Worm (Caenorhabditis elegans) whole organism, early embryonic: ENCODE results near the gene efl-3.

Experiments
- B0310.2 ChIP-seq: sonication (generic microtip); optimal IDR thresholded peaks from 2 replicates; lab custom pipeline; 2016; ENCODE audit warnings: mild to moderate bottlenecking, missing genetic modification characterization, missing compliant biosample characterization
- ets-7 ChIP-seq: sonication (generic microtip); optimal IDR thresholded peaks from 2 replicates; lab custom pipeline; 2016; ENCODE audit warnings: missing genotype, missing genetic modification characterization, missing compliant biosample characterization
- flt-1 ChIP-seq: fragments of 200-800 bp; sonication (Bioruptor generic); IDR thresholded peaks from 2 replicates; pipeline ENCODE4 v1.3.6; 2022; ENCODE audit warnings: missing genetic modification characterization, missing compliant biosample characterization

DNA sequence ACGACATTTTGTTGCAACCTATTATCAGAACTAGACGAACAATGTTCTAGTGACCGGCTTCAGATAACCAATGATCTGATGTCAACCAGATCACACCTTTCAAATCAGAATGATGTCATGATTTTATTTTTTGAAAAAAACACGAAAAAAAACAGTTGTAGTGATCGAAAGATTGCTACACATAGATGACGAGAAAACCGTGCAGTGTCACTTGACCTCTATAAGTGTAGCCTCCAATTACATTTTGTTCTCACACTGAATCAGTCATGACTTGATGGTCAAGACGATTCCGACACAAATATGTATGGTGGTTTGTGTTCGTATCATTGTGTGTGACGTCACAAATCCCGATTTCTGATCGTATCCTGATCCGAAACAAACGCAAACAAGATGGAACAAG, 27.6 kb downstream of the efl-3 start:
- TF ChIP-seq flt-1 (GFP tag; lab: Robert Waterston, UW): no peak
- no peak for TF ChIP-seq ets-7 (tag; lab: Kevin White, UChicago)
- TF ChIP-seq B0310.2 (tag; lab: Kevin White, UChicago): no peak
